Fruit fly (Drosophila melanogaster) whole organism: ENCODE data around the gene Sema1a.

Experiments
- CG8478 ChIP-seq: fragments of >200 bp; optimal IDR thresholded peaks from 2 replicates; lab custom pipeline; 2018; ENCODE audit warnings: inconsistent platforms
- Dll ChIP-seq: fragments of >200 bp; optimal IDR thresholded peaks from 2 replicates; lab custom pipeline; 2017
- pan ChIP-seq: fragments of >200 bp; optimal IDR thresholded peaks from 2 replicates; lab custom pipeline; 2017
- psq ChIP-seq: fragments of >200 bp; optimal IDR thresholded peaks from 2 replicates; lab custom pipeline; 2017
- usp ChIP-seq: fragments of >200 bp; optimal IDR thresholded peaks from 2 replicates; lab custom pipeline; 2017; ENCODE audit warnings: missing biosample characterization, missing genetic modification characterization, mixed read lengths

DNA sequence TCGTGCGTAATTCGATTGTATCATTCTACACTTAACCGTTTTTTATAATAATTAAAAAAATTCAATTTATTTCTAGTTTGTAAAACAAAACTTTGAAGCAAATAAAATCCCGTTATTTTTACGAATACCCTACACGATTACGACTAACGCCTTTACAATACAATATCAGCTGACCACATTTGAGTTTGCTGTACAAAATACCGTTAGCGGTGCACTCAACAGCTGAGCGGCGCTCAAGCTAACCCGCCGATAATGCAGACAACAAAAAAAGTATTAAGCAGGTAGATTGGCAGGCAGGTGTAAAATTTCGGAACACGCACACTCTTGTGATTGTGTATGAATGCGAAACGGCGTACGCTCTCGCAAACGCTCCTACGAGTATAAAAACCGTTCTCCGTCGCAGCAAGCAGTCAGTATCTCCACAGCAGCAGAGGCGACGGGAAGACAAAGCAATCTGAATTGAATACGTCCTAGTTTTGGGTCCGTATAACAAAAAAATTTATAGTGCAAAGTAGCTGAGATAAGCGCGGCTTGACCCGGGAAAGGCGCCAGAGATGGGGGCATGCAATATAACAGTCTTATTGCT, 20.1 kb upstream of the Sema1a start, which contains the start of gene Acer:
- TF ChIP-seq CG8478 (lab: Kevin White, UChicago) (no peak), psq (lab: Kevin White, UChicago) (no peak), usp (GFP tag; lab: Kevin White, UChicago) (no peak), pan (lab: Kevin White, UChicago) (no peak), Dll (lab: Kevin White, UChicago) (no peak)
